Worm (Caenorhabditis elegans) whole organism, early embryonic: Measurements from ENCODE around the gene gly-20.

Experiments used
- B0310.2 ChIP-seq: sonication (generic microtip); optimal IDR thresholded peaks from 2 replicates; lab custom pipeline; 2016; ENCODE audit warnings: mild to moderate bottlenecking, missing genetic modification characterization, missing compliant biosample characterization
- F13C5.2 ChIP-seq: sonication (generic microtip); optimal IDR thresholded peaks from 2 replicates; lab custom pipeline; 2017; ENCODE audit warnings: mild to moderate bottlenecking, missing genetic modification characterization, inconsistent platforms, missing compliant biosample characterization
- ama-1 ChIP-seq: fragments of 150-350 bp; optimal IDR thresholded peaks from 2 replicates; lab custom pipeline; 2014
- flt-1 ChIP-seq: fragments of 200-800 bp; sonication (Bioruptor generic); IDR thresholded peaks from 2 replicates; pipeline ENCODE4 v1.3.6; 2022; ENCODE audit warnings: missing genetic modification characterization, missing compliant biosample characterization
- hmbx-1 ChIP-seq: sonication (generic microtip); optimal IDR thresholded peaks from 2 replicates; lab custom pipeline; 2016; ENCODE audit warnings: mild to moderate bottlenecking, missing genetic modification characterization, missing compliant biosample characterization
- hmg-4 ChIP-seq: fragments of 200-800 bp; sonication (Bioruptor generic); optimal IDR thresholded peaks from 2 replicates; lab custom pipeline; 2018; ENCODE audit warnings: mild to moderate bottlenecking, missing genetic modification characterization, missing compliant biosample characterization
- hnd-1 ChIP-seq: sonication (generic microtip); optimal IDR thresholded peaks from 2 replicates; lab custom pipeline; 2016; ENCODE audit warnings: missing genetic modification characterization, missing compliant biosample characterization
- scrt-1 ChIP-seq: fragments of 200-800 bp; sonication (Bioruptor generic); IDR thresholded peaks from 2 replicates; pipeline ENCODE4 v1.3.6; 2022; ENCODE audit warnings: missing genetic modification characterization, missing compliant biosample characterization
- sea-1 ChIP-seq: fragments of 200-800 bp; sonication (Bioruptor generic); conservative IDR thresholded peaks from 2 replicates; pipeline ENCODE4 v1.3.6; 2022; ENCODE audit warnings: missing genetic modification characterization, missing compliant biosample characterization
- tra-4 ChIP-seq: sonication (generic microtip); optimal IDR thresholded peaks from 2 replicates; lab custom pipeline; 2017; ENCODE audit warnings: missing genetic modification characterization, missing compliant biosample characterization

DNA sequence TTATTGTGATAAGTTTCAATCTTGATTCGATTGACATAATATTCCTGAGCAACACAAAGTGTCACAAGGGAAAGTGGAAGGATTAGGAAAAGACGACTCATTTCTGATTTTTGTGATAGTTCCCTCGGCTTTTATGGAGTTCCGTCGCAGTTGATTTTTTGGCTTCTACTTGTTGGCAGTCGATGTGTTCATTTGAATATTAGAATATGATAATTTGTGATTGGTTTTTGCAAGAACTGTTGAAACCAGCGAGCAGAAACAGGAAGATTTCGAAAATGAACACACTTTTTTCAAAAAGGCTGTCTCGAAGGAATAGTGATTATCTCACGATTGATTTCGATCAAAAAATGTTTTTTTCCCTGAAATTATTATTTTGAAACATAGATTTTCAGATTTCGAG is 51.8 kb downstream of the gly-20 start, which contains the start of gene T02E9.6:
- TF ChIP-seq ama-1 (no peak), flt-1 (GFP tag; lab: Robert Waterston, UW) (no peak), F13C5.2 (tag; lab: Kevin White, UChicago) (no peak), tra-4 (tag; lab: Kevin White, UChicago) (no peak), hmbx-1 (tag; lab: Kevin White, UChicago) (no peak), scrt-1 (GFP tag; lab: Robert Waterston, UW) (no peak), sea-1 (GFP tag; lab: Robert Waterston, UW) (no peak), B0310.2 (tag; lab: Kevin White, UChicago) (no peak), hmg-4 (GFP tag; lab: Kevin White, UChicago) (no peak), hnd-1 (tag; lab: Kevin White, UChicago) (no peak)
